Fruit fly (Drosophila melanogaster): ENCODE data around the gene drd.

The drd gene

DNA sequence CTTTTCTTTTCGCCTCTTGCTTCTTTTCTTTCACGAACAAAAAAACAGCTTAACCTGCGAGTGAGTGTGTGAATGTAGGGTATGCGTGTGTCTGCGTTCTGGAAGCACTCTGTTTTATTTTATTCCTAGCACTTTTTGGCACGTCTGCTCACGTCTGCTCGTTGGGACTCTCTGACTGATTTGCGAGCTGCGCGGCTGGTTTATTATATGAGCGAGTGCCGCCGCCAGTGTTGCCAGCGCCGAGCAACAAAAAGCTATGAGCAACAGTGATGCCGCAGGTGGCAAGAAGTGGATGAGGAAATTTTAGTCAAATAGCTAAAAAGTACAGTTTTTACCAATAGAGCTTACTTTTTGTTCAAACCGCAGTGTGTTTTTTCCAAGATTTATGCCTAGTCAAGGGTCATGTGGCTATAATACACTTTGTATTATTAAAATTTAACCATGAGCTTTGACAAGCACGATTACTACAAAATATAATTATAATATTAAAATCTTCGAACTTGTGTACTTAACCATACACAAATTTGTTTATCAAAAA, 49.4 kb upstream of the drd start, which contains the start of gene Lsd-2 (continued):
- TF ChIP-seq lov (optimal IDR thresholded peaks at IDR 0.05): no peak
- TF ChIP-seq lov (GFP tag; IDR thresholded peaks at IDR 0.05): no peak
- no peak for TF ChIP-seq fd102C (GFP tag; optimal IDR thresholded peaks at IDR 0.05)
- no peak for TF ChIP-seq CG16779 (GFP tag; IDR thresholded peaks at IDR 0.05)
- TF ChIP-seq crc (GFP tag; optimal IDR thresholded peaks at IDR 0.05): no peak
- no peak for TF ChIP-seq ash1 (GFP tag; optimal IDR thresholded peaks at IDR 0.05)
- peak; percentile 23 for TF ChIP-seq HLH54F (GFP tag; optimal IDR thresholded peaks at IDR 0.05)
- no peak for TF ChIP-seq chif (GFP tag; optimal IDR thresholded peaks at IDR 0.05)
- TF ChIP-seq CG2678 (tag; optimal IDR thresholded peaks at IDR 0.05): peak; percentile 53
- peak; percentile 13 for TF ChIP-seq pzg (GFP tag; optimal IDR thresholded peaks at IDR 0.05)
- no peak for TF ChIP-seq trem (tag; optimal IDR thresholded peaks at IDR 0.05)
- peak; percentile 26 for TF ChIP-seq NC2β (GFP tag; optimal IDR thresholded peaks at IDR 0.05)
- TF ChIP-seq CG31365 (tag; optimal IDR thresholded peaks at IDR 0.05): no peak
- no peak for TF ChIP-seq Usf (GFP tag; optimal IDR thresholded peaks at IDR 0.05)
- no peak for TF ChIP-seq CG10274 (GFP tag; optimal IDR thresholded peaks at IDR 0.05)
- TF ChIP-seq pnt (GFP tag; optimal IDR thresholded peaks at IDR 0.05): no peak
- no peak for TF ChIP-seq Lpt (GFP tag; optimal IDR thresholded peaks at IDR 0.05)
- 0 out of 2 replicates have a peak, but pooled peaks have one; percentile 17 for TF ChIP-seq CG10366 (GFP tag; IDR thresholded peaks at IDR 0.05)
- TF ChIP-seq zf30C (GFP tag; optimal IDR thresholded peaks at IDR 0.05): no peak
- TF ChIP-seq pros (GFP tag; optimal IDR thresholded peaks at IDR 0.05): no peak
- no peak for TF ChIP-seq CG17912 (GFP tag; optimal IDR thresholded peaks at IDR 0.05)
- peak; percentile 17; the same call in 1 of the 4 replicates for TF ChIP-seq Gug (GFP tag; IDR thresholded peaks at IDR 0.05)
- TF ChIP-seq HLHmδ (GFP tag; optimal IDR thresholded peaks at IDR 0.05): no peak
- TF ChIP-seq BtbVII (GFP tag; optimal IDR thresholded peaks at IDR 0.05): no peak
- no peak for TF ChIP-seq unpg (GFP tag; optimal IDR thresholded peaks at IDR 0.05)
- TF ChIP-seq vvl (GFP tag; IDR thresholded peaks at IDR 0.05): peak; percentile 47; the same call in 1 of the 2 replicates
- no peak for TF ChIP-seq Kr (GFP tag; optimal IDR thresholded peaks at IDR 0.05)
- no peak for TF ChIP-seq CG1233 (GFP tag; optimal IDR thresholded peaks at IDR 0.05)
- TF ChIP-seq Ptx1 (GFP tag; IDR thresholded peaks at IDR 0.05): no peak
- TF ChIP-seq CG9932 (GFP tag; IDR thresholded peaks at IDR 0.05): peak; percentile 52
- no peak for TF ChIP-seq dan (GFP tag; IDR thresholded peaks at IDR 0.05)
- no peak for TF ChIP-seq grn (GFP tag; optimal IDR thresholded peaks at IDR 0.05)
- TF ChIP-seq Sox102F (GFP tag; optimal IDR thresholded peaks at IDR 0.05): no peak
- no peak for TF ChIP-seq kah (GFP tag; optimal IDR thresholded peaks at IDR 0.05)
- TF ChIP-seq CHES-1-like (GFP tag; optimal IDR thresholded peaks at IDR 0.05): no peak
- TF ChIP-seq eve (GFP tag; optimal IDR thresholded peaks at IDR 0.05): no peak
- peak; percentile 33 for TF ChIP-seq grau (tag; optimal IDR thresholded peaks at IDR 0.05)
- TF ChIP-seq CG7786 (GFP tag; optimal IDR thresholded peaks at IDR 0.05): peak; percentile 5
- peak; percentile 79 for TF ChIP-seq p53 (GFP tag; optimal IDR thresholded peaks at IDR 0.05)
- no peak for TF ChIP-seq Gsc (GFP tag; IDR thresholded peaks at IDR 0.05)
- TF ChIP-seq CG17361 (GFP tag; IDR thresholded peaks at IDR 0.05): no peak
- no peak for TF ChIP-seq al (GFP tag; IDR thresholded peaks at IDR 0.05)
- no peak for TF ChIP-seq Mad (GFP tag; optimal IDR thresholded peaks at IDR 0.05)
- no peak for TF ChIP-seq toy (GFP tag; IDR thresholded peaks at IDR 0.05)
- no peak for TF ChIP-seq CG6854 (GFP tag; optimal IDR thresholded peaks at IDR 0.05)
- TF ChIP-seq hkb (optimal IDR thresholded peaks at IDR 0.05): no peak
- TF ChIP-seq hkb (GFP tag; IDR thresholded peaks at IDR 0.05): peak; percentile 46; the same call in 1 of the 2 replicates
- TF ChIP-seq CG12071 (GFP tag; optimal IDR thresholded peaks at IDR 0.05): peak; percentile 45
- TF ChIP-seq lab (GFP tag; optimal IDR thresholded peaks at IDR 0.05): peak; percentile 63
- TF ChIP-seq NK7.1 (GFP tag; optimal IDR thresholded peaks at IDR 0.05): no peak
- TF ChIP-seq klu (GFP tag; IDR thresholded peaks at IDR 0.05): no peak
- 0 out of 2 replicates have a peak, but pooled peaks have one; percentile 43 for TF ChIP-seq chm (GFP tag; IDR thresholded peaks at IDR 0.05)
- no peak for TF ChIP-seq Mrtf (GFP tag; IDR thresholded peaks at IDR 0.05)
